Worm (Caenorhabditis elegans): ENCODE measurements around the gene mct-3.

- TF ChIP-seq drap-1 (GFP tag; optimal IDR thresholded peaks at IDR 0.05) (no peak), pha-4 (tag; optimal IDR thresholded peaks at IDR 0.05) (no peak), mls-2 (tag; optimal IDR thresholded peaks at IDR 0.05) (no peak), snpc-4 (tag; optimal IDR thresholded peaks at IDR 0.05) (no peak)
Measured at ce11 chrX:13850359-13850758, 2.3 kb upstream of the mct-3 start.

Measured in whole organism, mixed stage, embryonic.